Worm (Caenorhabditis elegans) whole organism, mixed stage, embryonic: ENCODE results near the gene T24C12.1.
A peak's percentile ranks its signal among the peaks of the same experiment; 100 is the strongest.

Source experiments
- blmp-1 ChIP-seq: fragments of 150-350 bp; optimal IDR thresholded peaks from 2 replicates; lab custom pipeline; 2014; ENCODE audit warnings: missing biosample characterization, missing genetic modification characterization
- cnd-1 ChIP-seq: fragments of 200-800 bp; sonication (Bioruptor generic); optimal IDR thresholded peaks from 2 replicates; lab custom pipeline; 2018; ENCODE audit warnings: mild to moderate bottlenecking, missing genetic modification characterization, missing compliant biosample characterization
- elt-3 ChIP-seq: fragments of 150-350 bp; optimal IDR thresholded peaks from 2 replicates; lab custom pipeline; 2014; ENCODE audit warnings: missing biosample characterization, missing genetic modification characterization
- flh-1 ChIP-seq: fragments of 200-800 bp; sonication (Bioruptor generic); optimal IDR thresholded peaks from 2 replicates; lab custom pipeline; 2018; ENCODE audit warnings: mild to moderate bottlenecking, missing genetic modification characterization, moderate library complexity, missing compliant biosample characterization
- lin-13 ChIP-seq: fragments of 150-350 bp; optimal IDR thresholded peaks from 2 replicates; lab custom pipeline; 2014; ENCODE audit warnings: missing biosample characterization, missing genetic modification characterization
- lsy-2 ChIP-seq: fragments of 150-350 bp; optimal IDR thresholded peaks from 2 replicates; lab custom pipeline; 2014; ENCODE audit warnings: missing biosample characterization, missing genetic modification characterization
- tbx-8 ChIP-seq: fragments of 200-800 bp; sonication (Bioruptor generic); optimal IDR thresholded peaks from 2 replicates; lab custom pipeline; 2018; ENCODE audit warnings: mild to moderate bottlenecking, missing genetic modification characterization, moderate library complexity, missing compliant biosample characterization
- unc-39 ChIP-seq: fragments of 150-350 bp; optimal IDR thresholded peaks from 2 replicates; lab custom pipeline; 2014; ENCODE audit warnings: missing biosample characterization, missing genetic modification characterization
- ztf-11 ChIP-seq: fragments of 150-350 bp; optimal IDR thresholded peaks from 2 replicates; lab custom pipeline; 2014; ENCODE audit warnings: missing biosample characterization, missing genetic modification characterization

- peak; percentile 99 for TF ChIP-seq lsy-2
- TF ChIP-seq lin-13 (tag; lab: Kevin White, UChicago): peak; percentile 92
- TF ChIP-seq tbx-8 (GFP tag; lab: Kevin White, UChicago): no peak
- peak; percentile 76 for TF ChIP-seq ztf-11 (tag; lab: Kevin White, UChicago)
- TF ChIP-seq elt-3 (tag; lab: Kevin White, UChicago): no peak
- peak; percentile 68 for TF ChIP-seq cnd-1 (tag; lab: Kevin White, UChicago)
- TF ChIP-seq blmp-1 (tag; lab: Kevin White, UChicago): no peak
- no peak for TF ChIP-seq unc-39 (tag; lab: Kevin White, UChicago)
- no peak for TF ChIP-seq flh-1 (GFP tag; lab: Kevin White, UChicago)
These were observed 43.4 kb downstream of the T24C12.1 start, which contains the start of gene rpl-11.2 for ce11 chrX:2242568-2243185.
